ENCODE assay signal across 4 worm cellular contexts in the genomic region with DNA sequence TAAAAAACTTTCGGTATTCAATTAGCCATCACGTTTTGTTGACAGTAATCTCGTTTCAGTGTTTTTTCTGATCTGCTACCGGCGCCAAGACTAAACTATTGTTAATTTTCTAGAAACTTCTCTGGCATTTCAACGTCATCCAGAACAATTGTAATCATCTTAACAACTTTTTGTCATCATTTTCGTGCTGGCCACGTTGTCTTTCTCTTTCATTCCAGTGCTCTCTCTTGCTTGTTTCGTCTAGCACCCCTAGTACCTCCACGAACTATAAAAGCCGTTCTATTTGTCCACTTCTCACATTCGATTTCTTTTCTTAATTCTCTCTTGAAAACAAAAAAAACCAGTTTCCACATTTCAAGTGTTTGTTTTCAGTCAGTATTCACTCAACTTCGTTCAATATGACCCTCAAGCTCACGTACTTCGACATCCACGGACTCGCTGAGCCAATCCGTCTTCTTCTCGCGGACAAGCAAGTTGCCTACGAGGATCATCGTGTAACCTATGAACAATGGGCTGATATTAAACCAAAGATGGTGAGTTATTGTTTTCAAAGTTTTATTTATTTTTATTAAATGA.
TF ChIP-seq lines count a peak whose summit lies in the region.

gst-1 (plus strand) TSS at position 373 of the 576 bp plus-strand sequence.

TF ChIP-seq in whole organism, L1 larva, 84 proteins besides CTCF, POLR2A, EP300 and RAD21 (continued from another document):
- TF ChIP-seq hlh-4 (tag; optimal IDR thresholded peaks at IDR 0.05; lab: Kevin White, UChicago): no peak
- peak; percentile 46 for TF ChIP-seq elt-2 (tag; optimal IDR thresholded peaks at IDR 0.05; lab: Kevin White, UChicago)
- TF ChIP-seq lsy-2 (tag; optimal IDR thresholded peaks at IDR 0.05; lab: Kevin White, UChicago): no peak
- peak; percentile 10 for TF ChIP-seq swsn-7 (tag; optimal IDR thresholded peaks at IDR 0.05; lab: Kevin White, UChicago)
- no peak for TF ChIP-seq tlp-1 (tag; optimal IDR thresholded peaks at IDR 0.05; lab: Kevin White, UChicago)
- TF ChIP-seq nhr-11 (tag; optimal IDR thresholded peaks at IDR 0.05; lab: Kevin White, UChicago): no peak
- TF ChIP-seq nhr-47 (tag; optimal IDR thresholded peaks at IDR 0.05; lab: Kevin White, UChicago): no peak
- TF ChIP-seq hpl-2 (GFP tag; optimal IDR thresholded peaks at IDR 0.05; lab: Kevin White, UChicago): no peak

TF ChIP-seq in whole organism, L3 larva, 47 proteins besides CTCF, POLR2A, EP300 and RAD21 (continued from another document):
- no peak for TF ChIP-seq sea-2 (GFP tag; optimal IDR thresholded peaks at IDR 0.05; lab: Kevin White, UChicago)
- TF ChIP-seq fos-1 (tag; optimal IDR thresholded peaks at IDR 0.05; lab: Kevin White, UChicago): no peak
- no peak for TF ChIP-seq nhr-77 (tag; optimal IDR thresholded peaks at IDR 0.05; lab: Kevin White, UChicago)
- TF ChIP-seq fkh-2 (tag; optimal IDR thresholded peaks at IDR 0.05; lab: Kevin White, UChicago): no peak
- TF ChIP-seq pha-4 (tag; optimal IDR thresholded peaks at IDR 0.05; lab: Kevin White, UChicago): peak; percentile 66
- TF ChIP-seq R02D3.7 (tag; optimal IDR thresholded peaks at IDR 0.05; lab: Kevin White, UChicago): no peak
- TF ChIP-seq ztf-11 (tag; optimal IDR thresholded peaks at IDR 0.05; lab: Kevin White, UChicago): no peak
- no peak for TF ChIP-seq pqm-1 (tag; optimal IDR thresholded peaks at IDR 0.05; lab: Kevin White, UChicago)
- TF ChIP-seq nhr-25 (tag; optimal IDR thresholded peaks at IDR 0.05; lab: Kevin White, UChicago): no peak

TF ChIP-seq in whole organism, L4 larva, 104 proteins besides CTCF, POLR2A, EP300 and RAD21 (continued from another document and continues in another):
- TF ChIP-seq zfp-3 (GFP tag; conservative IDR thresholded peaks at IDR 0.05; lab: Robert Waterston, UW) (no peak), attf-4 (tag; optimal IDR thresholded peaks at IDR 0.05; lab: Kevin White, UChicago) (no peak), F37D6.2 (tag; optimal IDR thresholded peaks at IDR 0.05; lab: Kevin White, UChicago) (no peak), dmd-6 (GFP tag; IDR thresholded peaks at IDR 0.05; lab: Robert Waterston, UW) (peak; percentile 54), D1046.2 (GFP tag; IDR thresholded peaks at IDR 0.05; lab: Robert Waterston, UW) (no peak), nhr-42 (GFP tag; IDR thresholded peaks at IDR 0.05; lab: Robert Waterston, UW) (no peak), lin-39 (tag; optimal IDR thresholded peaks at IDR 0.05; lab: Kevin White, UChicago) (no peak), fkh-10 (GFP tag; optimal IDR thresholded peaks at IDR 0.05; lab: Kevin White, UChicago) (no peak), spr-3 (GFP tag; optimal IDR thresholded peaks at IDR 0.05; lab: Kevin White, UChicago) (no peak), ceh-20 (GFP tag; IDR thresholded peaks at IDR 0.05; lab: Robert Waterston, UW) (no peak), fos-1 (tag; optimal IDR thresholded peaks at IDR 0.05; lab: Kevin White, UChicago) (no peak), gei-8 (GFP tag; optimal IDR thresholded peaks at IDR 0.05; lab: Kevin White, UChicago) (no peak), daf-12 (tag; optimal IDR thresholded peaks at IDR 0.05; lab: Kevin White, UChicago) (no peak), F44E2.7 (GFP tag; IDR thresholded peaks at IDR 0.05; lab: Robert Waterston, UW) (no peak), F26F4.8 (GFP tag; conservative IDR thresholded peaks at IDR 0.05; lab: Robert Waterston, UW) (no peak), nhr-76 (tag; optimal IDR thresholded peaks at IDR 0.05; lab: Kevin White, UChicago) (no peak), lin-38 (GFP tag; IDR thresholded peaks at IDR 0.05; lab: Robert Waterston, UW) (peak; percentile 46; the same call in 1 of the 2 replicates), ceh-28 (tag; optimal IDR thresholded peaks at IDR 0.05; lab: Kevin White, UChicago) (no peak), lim-7 (GFP tag; IDR thresholded peaks at IDR 0.05; lab: Robert Waterston, UW) (no peak), T20F7.1 (GFP tag; optimal IDR thresholded peaks at IDR 0.05; lab: Kevin White, UChicago) (peak; percentile 45), unc-62 (GFP tag; optimal IDR thresholded peaks at IDR 0.05 in 1 of 2; lab: Kevin White, UChicago) (peak in 1 of 2 experiments; percentile 93), unc-62 (tag; optimal IDR thresholded peaks at IDR 0.05; lab: Kevin White, UChicago) (no peak), nhr-28 (tag; optimal IDR thresholded peaks at IDR 0.05; lab: Kevin White, UChicago) (peak; percentile 13), Y5F2A.4 (GFP tag; optimal IDR thresholded peaks at IDR 0.05; lab: Kevin White, UChicago) (no peak), pqm-1 (tag; optimal IDR thresholded peaks at IDR 0.05; lab: Kevin White, UChicago) (no peak), ztf-7 (tag; optimal IDR thresholded peaks at IDR 0.05; lab: Kevin White, UChicago) (no peak), arid-1 (GFP tag; conservative IDR thresholded peaks at IDR 0.05; lab: Robert Waterston, UW) (no peak), egl-27 (tag; optimal IDR thresholded peaks at IDR 0.05; lab: Kevin White, UChicago) (no peak), nhr-10 (tag; optimal IDR thresholded peaks at IDR 0.05; lab: Kevin White, UChicago) (no peak), nhr-48 (tag; optimal IDR thresholded peaks at IDR 0.05; lab: Kevin White, UChicago) (peak; percentile 49), mxl-3 (GFP tag; optimal IDR thresholded peaks at IDR 0.05; lab: Kevin White, UChicago) (peak; percentile 62), dmd-9 (GFP tag; IDR thresholded peaks at IDR 0.05; lab: Robert Waterston, UW) (no peak), nhr-102 (tag; optimal IDR thresholded peaks at IDR 0.05; lab: Kevin White, UChicago) (no peak), mxl-2 (GFP tag; conservative IDR thresholded peaks at IDR 0.05; lab: Robert Waterston, UW) (no peak), hmg-1.1 (GFP tag; IDR thresholded peaks at IDR 0.05; lab: Robert Waterston, UW) (0 out of 2 replicates have a peak, but pooled peaks have one; percentile 31), snpc-1.2 (GFP tag; IDR thresholded peaks at IDR 0.05; lab: Robert Waterston, UW) (no peak), ztf-11 (tag; optimal IDR thresholded peaks at IDR 0.05; lab: Kevin White, UChicago) (no peak), rbr-2 (tag; optimal IDR thresholded peaks at IDR 0.05; lab: Kevin White, UChicago) (no peak), nhr-25 (tag; optimal IDR thresholded peaks at IDR 0.05; lab: Kevin White, UChicago; ENCODE audit: borderline replicate concordance, insufficient read depth) (no peak), nhr-77 (tag; optimal IDR thresholded peaks at IDR 0.05; lab: Kevin White, UChicago) (no peak), sdz-12 (GFP tag; optimal IDR thresholded peaks at IDR 0.05; lab: Kevin White, UChicago) (no peak), madf-5 (GFP tag; IDR thresholded peaks at IDR 0.05; lab: Robert Waterston, UW) (no peak), lsy-2 (tag; optimal IDR thresholded peaks at IDR 0.05; lab: Kevin White, UChicago) (peak in 1 of 2 experiments; percentile 48), aly-2 (tag; optimal IDR thresholded peaks at IDR 0.05; lab: Kevin White, UChicago) (no peak), lin-29 (GFP tag; IDR thresholded peaks at IDR 0.05; lab: Robert Waterston, UW) (no peak), dpl-1 (GFP tag; optimal IDR thresholded peaks at IDR 0.05; lab: Kevin White, UChicago) (no peak), saeg-2 (GFP tag; IDR thresholded peaks at IDR 0.05; lab: Robert Waterston, UW) (no peak), mep-1 (tag; optimal IDR thresholded peaks at IDR 0.05; lab: Kevin White, UChicago) (no peak), ceh-32 (tag; optimal IDR thresholded peaks at IDR 0.05; lab: Kevin White, UChicago; ENCODE audit: poor library complexity) (no peak), zip-2 (tag; optimal IDR thresholded peaks at IDR 0.05; lab: Kevin White, UChicago) (no peak), nhr-6 (tag; optimal IDR thresholded peaks at IDR 0.05; lab: Kevin White, UChicago) (no peak), duxl-1 (tag; optimal IDR thresholded peaks at IDR 0.05; lab: Kevin White, UChicago; ENCODE audit: poor library complexity) (no peak), spr-1 (tag; optimal IDR thresholded peaks at IDR 0.05; lab: Kevin White, UChicago) (no peak), mdl-1 (tag; optimal IDR thresholded peaks at IDR 0.05; lab: Kevin White, UChicago) (no peak), madf-9 (GFP tag; conservative IDR thresholded peaks at IDR 0.05; lab: Robert Waterston, UW) (no peak), set-16 (GFP tag; IDR thresholded peaks at IDR 0.05; lab: Robert Waterston, UW) (no peak), lir-3 (tag; optimal IDR thresholded peaks at IDR 0.05; lab: Kevin White, UChicago) (no peak)

TF ChIP-seq in whole organism, young adult, 124 proteins besides CTCF, POLR2A, EP300 and RAD21 (continued from another document):
- TF ChIP-seq akir-1 (GFP tag; optimal IDR thresholded peaks at IDR 0.05; lab: Kevin White, UChicago): no peak
- peak; percentile 58 to 87 for TF ChIP-seq let-607 (tag; optimal IDR thresholded peaks at IDR 0.05; lab: Kevin White, UChicago)
- TF ChIP-seq zfh-2 (GFP tag; conservative IDR thresholded peaks at IDR 0.05; lab: Robert Waterston, UW): no peak
- peak; percentile 92 for TF ChIP-seq hsf-1 (GFP tag; IDR thresholded peaks at IDR 0.05; lab: Robert Waterston, UW)
- TF ChIP-seq lag-1 (GFP tag; IDR thresholded peaks at IDR 0.05; lab: Robert Waterston, UW): no peak
- TF ChIP-seq Y56A3A.18 (GFP tag; IDR thresholded peaks at IDR 0.05; lab: Robert Waterston, UW): no peak
- TF ChIP-seq F22D6.2 (tag; optimal IDR thresholded peaks at IDR 0.05; lab: Kevin White, UChicago): no peak
- TF ChIP-seq Y79H2A.3 (GFP tag; conservative IDR thresholded peaks at IDR 0.05; lab: Robert Waterston, UW): no peak
- peak; percentile 44; the same call in 1 of the 2 replicates for TF ChIP-seq B0336.3 (GFP tag; IDR thresholded peaks at IDR 0.05; lab: Robert Waterston, UW)
- TF ChIP-seq pha-4 (tag; optimal IDR thresholded peaks at IDR 0.05; lab: Kevin White, UChicago): peak; percentile 28
- TF ChIP-seq dox-1 (GFP tag; IDR thresholded peaks at IDR 0.05; lab: Robert Waterston, UW): no peak
- peak; percentile 50 for TF ChIP-seq snpc-3.4 (tag; optimal IDR thresholded peaks at IDR 0.05; lab: Kevin White, UChicago)
- TF ChIP-seq tbp1 (GFP tag; optimal IDR thresholded peaks at IDR 0.05; lab: Kevin White, UChicago): peak; percentile 21
- no peak for TF ChIP-seq lir-1 (GFP tag; conservative IDR thresholded peaks at IDR 0.05; lab: Robert Waterston, UW)
- TF ChIP-seq hrde-1 (tag; optimal IDR thresholded peaks at IDR 0.05; lab: Kevin White, UChicago; ENCODE audit: borderline replicate concordance): no peak
- TF ChIP-seq F57A8.1 (GFP tag; optimal IDR thresholded peaks at IDR 0.05; lab: Kevin White, UChicago): no peak
- TF ChIP-seq mxl-1 (tag; optimal IDR thresholded peaks at IDR 0.05; lab: Kevin White, UChicago): no peak
- TF ChIP-seq nhr-27 (tag; optimal IDR thresholded peaks at IDR 0.05; lab: Kevin White, UChicago): no peak
- no peak for TF ChIP-seq zim-3 (tag; optimal IDR thresholded peaks at IDR 0.05; lab: Kevin White, UChicago)
- TF ChIP-seq madf-6 (GFP tag; IDR thresholded peaks at IDR 0.05; lab: Robert Waterston, UW): peak; percentile 20; the same call in 1 of the 2 replicates
- 0 out of 2 replicates have a peak, but pooled peaks have one; percentile 7 for TF ChIP-seq rcor-1 (GFP tag; IDR thresholded peaks at IDR 0.05; lab: Robert Waterston, UW)
- no peak for TF ChIP-seq ztf-6 (GFP tag; IDR thresholded peaks at IDR 0.05; lab: Robert Waterston, UW)
- TF ChIP-seq ama-1 (optimal IDR thresholded peaks at IDR 0.05; lab: Kevin White, UChicago): no peak
- no peak for TF ChIP-seq ama-1 (GFP tag; optimal IDR thresholded peaks at IDR 0.05; lab: Kevin White, UChicago)
- no peak for TF ChIP-seq K12H6.12 (tag; optimal IDR thresholded peaks at IDR 0.05; lab: Kevin White, UChicago)
- TF ChIP-seq efl-1 (GFP tag; optimal IDR thresholded peaks at IDR 0.05; lab: Kevin White, UChicago): peak; percentile 10
- peak; percentile 2 for TF ChIP-seq ceh-27 (GFP tag; optimal IDR thresholded peaks at IDR 0.05; lab: Kevin White, UChicago)
- TF ChIP-seq ztf-22 (GFP tag; optimal IDR thresholded peaks at IDR 0.05; lab: Kevin White, UChicago): peak; percentile 35
- no peak for TF ChIP-seq C06A6.2 (GFP tag; conservative IDR thresholded peaks at IDR 0.05; lab: Robert Waterston, UW)
- no peak for TF ChIP-seq dpff-1 (tag; optimal IDR thresholded peaks at IDR 0.05; lab: Kevin White, UChicago)
- peak; percentile 2 for TF ChIP-seq xnd-1 (tag; optimal IDR thresholded peaks at IDR 0.05; lab: Kevin White, UChicago)
- peak; percentile 31 for TF ChIP-seq ztf-18 (tag; optimal IDR thresholded peaks at IDR 0.05; lab: Kevin White, UChicago)
- TF ChIP-seq F23B12.7 (tag; optimal IDR thresholded peaks at IDR 0.05; lab: Kevin White, UChicago; ENCODE audit: insufficient read depth): no peak
